Fruit fly (Drosophila melanogaster) Kc167 (cell line): ENCODE results near the gene Ag5r.

Experiments
- Sin3A ChIP-seq: fragments of >200 bp; optimal IDR thresholded peaks from 2 replicates; lab custom pipeline; 2018; ENCODE audit warnings: missing external identifiers
- insv ChIP-seq: fragments of >200 bp; optimal IDR thresholded peaks from 3 replicates; lab custom pipeline; 2018; ENCODE audit warnings: missing external identifiers

- no peak for TF ChIP-seq Sin3A (lab: Kevin White, UChicago)
- TF ChIP-seq insv (lab: Kevin White, UChicago), result no peak
These were observed 9.9 kb downstream of the Ag5r start, which contains the start of gene CG5347 for dm6 chrX:14776474-14776873.
